Worm (Caenorhabditis elegans) whole organism, midembryonic: Measurements from ENCODE around the gene fbxa-210.

ENCODE experiments used
- T22C8.4 ChIP-seq: fragments of 200-800 bp; sonication (Bioruptor generic); IDR thresholded peaks from 2 replicates; pipeline ENCODE4 v1.3.6; 2022; ENCODE audit warnings: missing genetic modification characterization, missing compliant biosample characterization
- med-1 ChIP-seq: sonication (generic microtip); optimal IDR thresholded peaks from 2 replicates; lab custom pipeline; 2017; ENCODE audit warnings: missing genetic modification characterization, mild to moderate bottlenecking, missing compliant biosample characterization, antibody characterized with exemption, missing genetic modification reagents; ENCODE audit not compliant: insufficient read depth
- tab-1 ChIP-seq: fragments of 200-800 bp; sonication (Bioruptor generic); IDR thresholded peaks from 2 replicates; pipeline ENCODE4 v1.3.6; 2022; ENCODE audit warnings: missing genetic modification characterization, missing compliant biosample characterization
- ztf-23 ChIP-seq: fragments of 200-800 bp; sonication (Bioruptor generic); IDR thresholded peaks from 2 replicates; pipeline ENCODE4 v1.3.6; 2022; ENCODE audit warnings: missing genetic modification reagents, missing genetic modification characterization, missing compliant biosample characterization
- ztf-29 ChIP-seq: fragments of 200-800 bp; sonication (Bioruptor generic); IDR thresholded peaks from 2 replicates; pipeline ENCODE4 v1.3.6; 2022; ENCODE audit warnings: missing genetic modification reagents, missing genetic modification characterization, missing compliant biosample characterization

fbxa-210 gene

DNA sequence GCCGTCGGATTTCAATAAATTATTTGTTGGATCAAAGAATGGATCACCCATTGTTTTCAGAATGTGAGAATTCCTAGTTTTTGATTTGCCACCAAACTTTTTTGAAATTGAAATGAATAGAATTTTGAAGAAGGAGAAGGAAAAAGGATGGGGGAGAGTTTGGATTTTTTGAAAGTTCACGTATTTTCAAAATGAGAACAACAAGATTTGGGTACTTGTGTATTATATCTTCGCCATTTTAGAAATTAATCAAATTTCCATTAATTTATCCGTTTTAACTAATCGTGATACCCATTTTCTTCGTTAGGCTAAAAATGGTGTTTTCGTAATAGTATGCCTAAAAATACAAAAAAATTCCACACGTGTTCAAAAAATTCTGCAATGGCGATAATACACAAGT is 46.4 kb downstream of the fbxa-210 start, which contains the start of gene C14A6.8:
TSS of gene C14A6.8 (minus strand) at position 101 of the 400 bp plus-strand sequence.
- TF ChIP-seq tab-1 (GFP tag; lab: Robert Waterston, UW) (no peak), ztf-29 (GFP tag; lab: Robert Waterston, UW) (no peak), med-1 (no peak)

DNA sequence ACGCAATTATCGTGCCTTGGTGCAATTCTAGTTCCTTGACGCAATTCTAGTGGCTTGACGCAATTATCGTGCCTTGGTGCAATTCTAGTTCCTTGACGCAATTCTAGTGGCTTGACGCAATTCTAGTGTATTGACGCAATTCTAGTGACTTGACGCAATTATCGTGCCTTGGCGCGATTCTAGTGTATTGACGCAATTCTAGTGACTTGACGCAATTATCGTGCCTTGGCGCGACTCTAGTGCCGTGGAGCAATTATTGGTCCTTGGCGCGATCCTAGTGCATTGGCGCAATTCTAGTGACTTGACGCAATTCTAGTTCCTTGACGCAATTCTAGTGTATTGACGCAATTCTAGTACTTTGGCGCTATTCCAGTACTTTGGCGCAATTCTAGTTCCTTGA is 49.8 kb downstream of the fbxa-210 start:
- 0 out of 2 replicates have a peak, but pooled peaks have one; percentile 47 for TF ChIP-seq ztf-23 (GFP tag; lab: Robert Waterston, UW)
- TF ChIP-seq T22C8.4 (GFP tag; lab: Robert Waterston, UW): 0 out of 2 replicates have a peak, but pooled peaks have one; percentile 28
